Fruit fly (Drosophila melanogaster) whole organism, embryonic: Measurements from ENCODE around the gene CG32182.
A peak's percentile ranks its signal among the peaks of the same experiment; 100 is the strongest.

ENCODE experiments used
- Aef1 ChIP-seq: fragments of 200-800 bp; sonication (Bioruptor generic); IDR thresholded peaks from 3 replicates; pipeline ENCODE4 v1.3.6; 2022; ENCODE audit warnings: missing biosample characterization, missing genetic modification characterization
- B-H2 ChIP-seq: fragments of 200-800 bp; sonication (Bioruptor generic); optimal IDR thresholded peaks from 2 replicates; lab custom pipeline; 2018; ENCODE audit warnings: missing biosample characterization, mild to moderate bottlenecking, missing genetic modification characterization
- BEAF-32 ChIP-seq: fragments of 200-800 bp; sonication (Bioruptor generic); optimal IDR thresholded peaks from 3 replicates; lab custom pipeline; 2017; ENCODE audit warnings: missing biosample characterization, missing genetic modification characterization, mild to moderate bottlenecking, moderate library complexity, missing genetic modification reagents
- BtbVII ChIP-seq: fragments of 200-800 bp; sonication (Bioruptor generic); optimal IDR thresholded peaks from 3 replicates; lab custom pipeline; 2017; ENCODE audit warnings: missing biosample characterization, mild to moderate bottlenecking, missing genetic modification characterization
- CG10543 ChIP-seq: fragments of 200-800 bp; sonication (Bioruptor generic); optimal IDR thresholded peaks from 3 replicates; lab custom pipeline; 2017; ENCODE audit warnings: missing biosample characterization, mild to moderate bottlenecking, missing genetic modification characterization, moderate library complexity
- CG11247 ChIP-seq: fragments of 200-800 bp; sonication (Bioruptor generic); IDR thresholded peaks from 2 replicates; pipeline ENCODE4 v1.3.6; 2022; ENCODE audit warnings: missing biosample characterization, missing genetic modification characterization
- CG12104 ChIP-seq: fragments of 200-800 bp; sonication (Bioruptor generic); optimal IDR thresholded peaks from 3 replicates; lab custom pipeline; 2016; ENCODE audit warnings: missing biosample characterization, missing genetic modification characterization
- CG12219 ChIP-seq: fragments of 200-800 bp; sonication (Bioruptor generic); optimal IDR thresholded peaks from 3 replicates; lab custom pipeline; 2018; ENCODE audit warnings: missing biosample characterization, mild to moderate bottlenecking, missing genetic modification characterization
- CG12299 ChIP-seq: fragments of 200-800 bp; sonication (Bioruptor generic); optimal IDR thresholded peaks from 2 replicates; lab custom pipeline; 2018; ENCODE audit warnings: missing biosample characterization, mild to moderate bottlenecking, missing genetic modification characterization
- CG1233 ChIP-seq: fragments of 200-800 bp; sonication (Bioruptor generic); optimal IDR thresholded peaks from 4 replicates; lab custom pipeline; 2018; ENCODE audit warnings: missing biosample characterization, mild to moderate bottlenecking, missing genetic modification characterization
- CG17361 ChIP-seq: fragments of 200-800 bp; sonication (Bioruptor generic); IDR thresholded peaks from 3 replicates; pipeline ENCODE4 v1.3.6; 2022; ENCODE audit warnings: missing biosample characterization, missing genetic modification characterization
- CG17385 ChIP-seq: fragments of 200-800 bp; sonication (Bioruptor generic); optimal IDR thresholded peaks from 3 replicates; lab custom pipeline; 2018; ENCODE audit warnings: missing biosample characterization, mild to moderate bottlenecking, missing genetic modification characterization
- CG31365 ChIP-seq: fragments of 200-800 bp; sonication (Bioruptor generic); optimal IDR thresholded peaks from 2 replicates; lab custom pipeline; 2018; ENCODE audit warnings: missing biosample characterization, mild to moderate bottlenecking, missing genetic modification characterization
- CG32772 ChIP-seq: fragments of 200-800 bp; sonication (Bioruptor generic); IDR thresholded peaks from 2 replicates; pipeline ENCODE4 v1.3.6; 2022; ENCODE audit warnings: missing biosample characterization, missing genetic modification characterization
- CG3281 ChIP-seq: fragments of 200-800 bp; sonication (Bioruptor generic); optimal IDR thresholded peaks from 3 replicates; lab custom pipeline; 2017; ENCODE audit warnings: missing biosample characterization, mild to moderate bottlenecking, missing genetic modification characterization
- CG33213 ChIP-seq: fragments of 200-800 bp; sonication (Bioruptor generic); optimal IDR thresholded peaks from 3 replicates; lab custom pipeline; 2016; ENCODE audit warnings: missing biosample characterization, missing genetic modification characterization
- CG4404 ChIP-seq: fragments of 200-800 bp; sonication (Bioruptor generic); IDR thresholded peaks from 2 replicates; pipeline ENCODE4 v1.3.6; 2022; ENCODE audit warnings: missing biosample characterization, missing genetic modification characterization
- CG6683 ChIP-seq: fragments of 200-800 bp; sonication (Bioruptor generic); optimal IDR thresholded peaks from 2 replicates; lab custom pipeline; 2017; ENCODE audit warnings: missing biosample characterization, mild to moderate bottlenecking, missing genetic modification characterization, missing genetic modification reagents
- CG6813 ChIP-seq: fragments of 200-800 bp; sonication (Bioruptor generic); optimal IDR thresholded peaks from 2 replicates; lab custom pipeline; 2017; ENCODE audit warnings: missing biosample characterization, missing genetic modification characterization, mild to moderate bottlenecking, moderate library complexity, missing genetic modification reagents
- CG7271 ChIP-seq: fragments of 200-800 bp; sonication (Bioruptor generic); optimal IDR thresholded peaks from 2 replicates; lab custom pipeline; 2018; ENCODE audit warnings: missing biosample characterization, mild to moderate bottlenecking, missing genetic modification characterization, moderate library complexity
- CG7786 ChIP-seq: fragments of 200-800 bp; sonication (Bioruptor generic); optimal IDR thresholded peaks from 2 replicates; lab custom pipeline; 2016; ENCODE audit warnings: missing biosample characterization, missing genetic modification characterization
- CG8388 ChIP-seq: fragments of 200-800 bp; sonication (Bioruptor generic); optimal IDR thresholded peaks from 2 replicates; lab custom pipeline; 2019; ENCODE audit warnings: missing biosample characterization, mild to moderate bottlenecking, missing genetic modification characterization, moderate library complexity
- CG9437 ChIP-seq: fragments of 200-800 bp; sonication (Bioruptor generic); optimal IDR thresholded peaks from 2 replicates; lab custom pipeline; 2018; ENCODE audit warnings: missing biosample characterization, mild to moderate bottlenecking, missing genetic modification characterization
- CG9727 ChIP-seq: fragments of 200-800 bp; sonication (Bioruptor generic); optimal IDR thresholded peaks from 3 replicates; lab custom pipeline; 2017; ENCODE audit warnings: missing biosample characterization, mild to moderate bottlenecking, missing genetic modification characterization
- D19B ChIP-seq: fragments of 200-800 bp; sonication (Bioruptor generic); optimal IDR thresholded peaks from 2 replicates; lab custom pipeline; 2017; ENCODE audit warnings: missing biosample characterization, mild to moderate bottlenecking, missing genetic modification characterization
- Dbx ChIP-seq: fragments of 200-800 bp; sonication (Bioruptor generic); IDR thresholded peaks from 3 replicates; pipeline ENCODE4 v1.3.6; 2022; ENCODE audit warnings: missing biosample characterization, missing genetic modification characterization
- Dip3 ChIP-seq: fragments of 200-800 bp; sonication (Bioruptor generic); optimal IDR thresholded peaks from 3 replicates; lab custom pipeline; 2016; ENCODE audit warnings: missing biosample characterization, missing genetic modification characterization
- HHEX ChIP-seq: fragments of 200-800 bp; sonication (Bioruptor generic); optimal IDR thresholded peaks from 3 replicates; lab custom pipeline; 2017; ENCODE audit warnings: missing biosample characterization, mild to moderate bottlenecking, missing genetic modification characterization, missing genetic modification reagents
- Hey ChIP-seq: fragments of 200-800 bp; sonication (Bioruptor generic); optimal IDR thresholded peaks from 3 replicates; lab custom pipeline; 2018; ENCODE audit warnings: missing biosample characterization, mild to moderate bottlenecking, missing genetic modification characterization
- Med ChIP-seq: fragments of 200-800 bp; sonication (Bioruptor generic); peaks from one replicate; lab custom pipeline; 2016; ENCODE audit warnings: missing biosample characterization, missing genetic modification characterization, mild to moderate bottlenecking, inconsistent platforms, moderate library complexity
- Oaz ChIP-seq: fragments of 200-800 bp; sonication (Bioruptor generic); IDR thresholded peaks from 2 replicates; pipeline ENCODE4 v1.3.6; 2022; ENCODE audit warnings: missing biosample characterization, missing genetic modification characterization
- Side ChIP-seq: fragments of 200-800 bp; sonication (Bioruptor generic); optimal IDR thresholded peaks from 2 replicates; lab custom pipeline; 2016; ENCODE audit warnings: missing biosample characterization, missing genetic modification characterization
- Sox102F ChIP-seq: fragments of 200-800 bp; sonication (Bioruptor generic); optimal IDR thresholded peaks from 2 replicates; lab custom pipeline; 2018; ENCODE audit warnings: missing biosample characterization, mild to moderate bottlenecking, missing genetic modification characterization, moderate library complexity
- Taf1 ChIP-seq: fragments of 200-800 bp; sonication (Bioruptor generic); IDR thresholded peaks from 2 replicates; pipeline ENCODE4 v1.3.6; 2022; ENCODE audit warnings: missing biosample characterization, missing genetic modification characterization
- ab ChIP-seq: fragments of 200-800 bp; sonication (Bioruptor generic); optimal IDR thresholded peaks from 2 replicates; lab custom pipeline; 2016; ENCODE audit warnings: missing biosample characterization, missing genetic modification characterization
- aop ChIP-seq: fragments of 200-800 bp; sonication (Bioruptor generic); IDR thresholded peaks from 2 replicates; pipeline ENCODE4 v1.3.6; 2022; ENCODE audit warnings: missing biosample characterization, missing genetic modification characterization
- ato ChIP-seq: fragments of 200-800 bp; sonication (Bioruptor generic); IDR thresholded peaks from 2 replicates; pipeline ENCODE4 v1.3.6; 2022; ENCODE audit warnings: missing biosample characterization, missing genetic modification characterization; ENCODE audit not compliant: partially characterized antibody
- bab2 ChIP-seq: fragments of 200-800 bp; sonication (Bioruptor generic); optimal IDR thresholded peaks from 2 replicates; lab custom pipeline; 2016; ENCODE audit warnings: missing biosample characterization, missing genetic modification characterization
- bcd ChIP-seq: fragments of 200-800 bp; sonication (Bioruptor generic); optimal IDR thresholded peaks from 2 replicates; lab custom pipeline; 2017; ENCODE audit warnings: missing biosample characterization, mild to moderate bottlenecking, missing genetic modification characterization
- caup ChIP-seq: fragments of 200-800 bp; sonication (Bioruptor generic); optimal IDR thresholded peaks from 3 replicates; lab custom pipeline; 2017; ENCODE audit warnings: missing biosample characterization, mild to moderate bottlenecking, missing genetic modification characterization, moderate library complexity; ENCODE audit not compliant: severe bottlenecking
- chn ChIP-seq: fragments of 200-800 bp; sonication (Bioruptor generic); optimal IDR thresholded peaks from 2 replicates; lab custom pipeline; 2016; ENCODE audit warnings: missing biosample characterization, missing genetic modification characterization
- exex ChIP-seq: fragments of 200-800 bp; sonication (Bioruptor generic); optimal IDR thresholded peaks from 4 replicates; lab custom pipeline; 2018; ENCODE audit warnings: missing biosample characterization, mild to moderate bottlenecking, missing genetic modification characterization, moderate library complexity
- ftz-f1 ChIP-seq: fragments of 200-800 bp; sonication (Bioruptor generic); optimal IDR thresholded peaks from 2 replicates; lab custom pipeline; 2016; ENCODE audit warnings: missing biosample characterization, missing genetic modification characterization
- lbe ChIP-seq: fragments of 200-800 bp; sonication (Bioruptor generic); optimal IDR thresholded peaks from 2 replicates; lab custom pipeline; 2016; ENCODE audit warnings: missing biosample characterization, mild to moderate bottlenecking, missing genetic modification characterization
- lmd ChIP-seq: fragments of 200-800 bp; sonication (Bioruptor generic); IDR thresholded peaks from 2 replicates; pipeline ENCODE4 v1.3.6; 2022; ENCODE audit warnings: missing biosample characterization, missing genetic modification characterization
- org-1 ChIP-seq: fragments of 200-800 bp; sonication (Bioruptor generic); optimal IDR thresholded peaks from 2 replicates; lab custom pipeline; 2017; ENCODE audit warnings: missing biosample characterization, missing genetic modification characterization
- sd ChIP-seq: fragments of 200-800 bp; sonication (Bioruptor generic); optimal IDR thresholded peaks from 3 replicates; lab custom pipeline; 2018; ENCODE audit warnings: missing biosample characterization, mild to moderate bottlenecking, missing genetic modification characterization, moderate library complexity
- sens-2 ChIP-seq: fragments of 200-800 bp; sonication (Bioruptor generic); IDR thresholded peaks from 2 replicates; pipeline ENCODE4 v1.3.6; 2022; ENCODE audit warnings: missing biosample characterization, missing genetic modification characterization
- shn ChIP-seq: fragments of 200-800 bp; sonication (Bioruptor generic); optimal IDR thresholded peaks from 3 replicates; lab custom pipeline; 2016; ENCODE audit warnings: missing biosample characterization, missing genetic modification characterization
- sna ChIP-seq: fragments of 200-800 bp; sonication (Bioruptor generic); IDR thresholded peaks from 2 replicates; pipeline ENCODE4 v1.3.6; 2022; ENCODE audit warnings: missing biosample characterization, missing genetic modification characterization; ENCODE audit not compliant: partially characterized antibody
- unc-4 ChIP-seq: fragments of 200-800 bp; sonication (Bioruptor generic); IDR thresholded peaks from 2 replicates; pipeline ENCODE4 v1.3.6; 2022; ENCODE audit warnings: missing biosample characterization, missing genetic modification characterization; ENCODE audit not compliant: partially characterized antibody

Gene CG32182

DNA sequence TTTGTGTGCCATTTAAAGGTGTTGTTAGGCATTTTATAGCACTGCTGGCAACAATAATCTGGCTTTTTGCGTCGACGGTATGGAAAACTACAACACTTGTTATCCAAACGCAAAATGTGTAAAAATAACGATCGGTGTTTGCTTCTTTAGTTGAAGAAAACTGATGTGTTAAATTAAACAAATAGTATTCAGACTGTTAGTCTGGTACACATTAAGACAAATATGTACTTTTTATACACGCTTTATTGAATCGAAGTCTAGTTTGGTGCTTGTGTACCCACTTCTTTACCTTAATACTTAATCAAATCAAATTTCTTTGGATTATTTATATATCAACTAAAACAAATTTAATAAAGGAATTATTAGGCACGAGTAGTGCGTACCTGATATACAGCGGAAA lies 33.6 kb downstream of the CG32182 start (continued):
- peak; percentile 80 for TF ChIP-seq B-H2 (GFP tag; lab: Kevin White, UChicago)
- peak; percentile 79 for TF ChIP-seq CG6813 (GFP tag; lab: Kevin White, UChicago)
- TF ChIP-seq caup (GFP tag; lab: Kevin White, UChicago), result peak; percentile 85
- peak; percentile 3 for TF ChIP-seq bcd (GFP tag; lab: Kevin White, UChicago)
- 0 out of 3 replicates have a peak, but pooled peaks have one; percentile 47 for TF ChIP-seq Dbx (GFP tag; lab: Robert Waterston, UW)
- TF ChIP-seq sna, result no peak
- TF ChIP-seq lbe, result no peak
- TF ChIP-seq CG10543 (GFP tag; lab: Kevin White, UChicago), result peak; percentile 78
- TF ChIP-seq Oaz (GFP tag; lab: Robert Waterston, UW), result no peak
- TF ChIP-seq CG11247, result peak; percentile 49; the same call in 1 of the 2 replicates
- no peak for TF ChIP-seq CG9437
- TF ChIP-seq org-1 (GFP tag; lab: Kevin White, UChicago), result peak; percentile 12
- peak; percentile 45 for TF ChIP-seq CG12104 (GFP tag; lab: Kevin White, UChicago)
- peak; percentile 40 for TF ChIP-seq CG1233 (GFP tag; lab: Kevin White, UChicago)
- TF ChIP-seq CG17385 (GFP tag; lab: Kevin White, UChicago), result peak; percentile 24
- no peak for TF ChIP-seq ato (GFP tag; lab: Robert Waterston, UW)
- peak; percentile 34 for TF ChIP-seq exex (tag; lab: Kevin White, UChicago)
- TF ChIP-seq Aef1, result no peak
- TF ChIP-seq Taf1 (GFP tag; lab: Robert Waterston, UW), result no peak
- TF ChIP-seq CG33213 (GFP tag; lab: Kevin White, UChicago), result no peak
- TF ChIP-seq CG12299 (tag; lab: Kevin White, UChicago), result peak; percentile 53
- no peak for TF ChIP-seq Sox102F
- no peak for TF ChIP-seq CG4404 (GFP tag; lab: Robert Waterston, UW)
- no peak for TF ChIP-seq ab (GFP tag; lab: Kevin White, UChicago)
- TF ChIP-seq CG31365, result peak; percentile 23
- TF ChIP-seq bab2 (GFP tag; lab: Kevin White, UChicago), result peak; percentile 1
- no peak for TF ChIP-seq ftz-f1 (GFP tag; lab: Kevin White, UChicago)
- peak; percentile 70 for TF ChIP-seq HHEX
- TF ChIP-seq CG12219 (GFP tag; lab: Kevin White, UChicago), result no peak
- peak; percentile 39 for TF ChIP-seq D19B (GFP tag; lab: Kevin White, UChicago)
- peak; percentile 13 for TF ChIP-seq Hey (tag; lab: Kevin White, UChicago)
- no peak for TF ChIP-seq lmd (GFP tag; lab: Robert Waterston, UW)
- no peak for TF ChIP-seq Dip3 (GFP tag; lab: Kevin White, UChicago)
- TF ChIP-seq sd (tag; lab: Kevin White, UChicago), result no peak
- TF ChIP-seq CG32772, result no peak
- TF ChIP-seq BEAF-32 (GFP tag; lab: Kevin White, UChicago), result no peak
- no peak for TF ChIP-seq CG6683
- no peak for TF ChIP-seq unc-4
- no peak for TF ChIP-seq Side (GFP tag; lab: Kevin White, UChicago)
- no peak for TF ChIP-seq Med
- TF ChIP-seq sens-2 (GFP tag; lab: Robert Waterston, UW), result no peak
- no peak for TF ChIP-seq shn
- TF ChIP-seq CG7271 (tag; lab: Kevin White, UChicago), result no peak
- TF ChIP-seq CG3281, result peak; percentile 88
- no peak for TF ChIP-seq CG7786 (GFP tag; lab: Kevin White, UChicago)
- TF ChIP-seq aop (GFP tag; lab: Robert Waterston, UW), result no peak
- no peak for TF ChIP-seq CG8388 (GFP tag; lab: Kevin White, UChicago)
- TF ChIP-seq chn (GFP tag; lab: Kevin White, UChicago), result no peak
- TF ChIP-seq CG17361, result no peak
- peak; percentile 7 for TF ChIP-seq CG9727 (GFP tag; lab: Kevin White, UChicago)
- peak; percentile 79 for TF ChIP-seq BtbVII (GFP tag; lab: Kevin White, UChicago)
